Worm (Caenorhabditis elegans) whole organism, midembryonic: ENCODE results near the gene gly-20.

Experiments used
- T22C8.4 ChIP-seq: fragments of 200-800 bp; sonication (Bioruptor generic); IDR thresholded peaks from 2 replicates; pipeline ENCODE4 v1.3.6; 2022; ENCODE audit warnings: missing genetic modification characterization, missing compliant biosample characterization
- cog-1 ChIP-seq: sonication (generic microtip); optimal IDR thresholded peaks from 2 replicates; lab custom pipeline; 2016; ENCODE audit warnings: missing genetic modification characterization, missing compliant biosample characterization
- flt-1 ChIP-seq: fragments of 200-800 bp; sonication (Bioruptor generic); IDR thresholded peaks from 2 replicates; pipeline ENCODE4 v1.3.6; 2022; ENCODE audit warnings: missing genetic modification characterization, missing compliant biosample characterization
- klf-2 ChIP-seq: fragments of 200-800 bp; sonication (Bioruptor generic); conservative IDR thresholded peaks from 2 replicates; pipeline ENCODE4 v1.3.6; 2022; ENCODE audit warnings: missing genetic modification reagents, missing genetic modification characterization, missing compliant biosample characterization
- med-1 ChIP-seq: sonication (generic microtip); optimal IDR thresholded peaks from 2 replicates; lab custom pipeline; 2017; ENCODE audit warnings: missing genetic modification characterization, mild to moderate bottlenecking, missing compliant biosample characterization, antibody characterized with exemption, missing genetic modification reagents; ENCODE audit not compliant: insufficient read depth
- ref-1 ChIP-seq: fragments of 200-800 bp; sonication (Bioruptor generic); conservative IDR thresholded peaks from 2 replicates; pipeline ENCODE4 v1.3.6; 2022; ENCODE audit warnings: missing genetic modification reagents, missing genetic modification characterization, missing compliant biosample characterization
- tab-1 ChIP-seq: fragments of 200-800 bp; sonication (Bioruptor generic); IDR thresholded peaks from 2 replicates; pipeline ENCODE4 v1.3.6; 2022; ENCODE audit warnings: missing genetic modification characterization, missing compliant biosample characterization
- ztf-23 ChIP-seq: fragments of 200-800 bp; sonication (Bioruptor generic); IDR thresholded peaks from 2 replicates; pipeline ENCODE4 v1.3.6; 2022; ENCODE audit warnings: missing genetic modification reagents, missing genetic modification characterization, missing compliant biosample characterization
- ztf-29 ChIP-seq: fragments of 200-800 bp; sonication (Bioruptor generic); IDR thresholded peaks from 2 replicates; pipeline ENCODE4 v1.3.6; 2022; ENCODE audit warnings: missing genetic modification reagents, missing genetic modification characterization, missing compliant biosample characterization

gly-20 gene

ce11 chrV:11302698-11303097 lies 20.3 kb downstream of the gly-20 start, which contains the start of gene srh-46:
TSS of gene srh-46 (minus strand) at chrV:11302886.
- TF ChIP-seq T22C8.4 (GFP tag; lab: Robert Waterston, UW) = no peak
- TF ChIP-seq ztf-29 (GFP tag; lab: Robert Waterston, UW) = no peak
- TF ChIP-seq cog-1 (tag; lab: Kevin White, UChicago) = no peak
- no peak for TF ChIP-seq ref-1 (GFP tag; lab: Robert Waterston, UW)
- TF ChIP-seq ztf-23 (GFP tag; lab: Robert Waterston, UW) = no peak
- TF ChIP-seq klf-2 (GFP tag; lab: Robert Waterston, UW) = no peak
- no peak for TF ChIP-seq tab-1 (GFP tag; lab: Robert Waterston, UW)
- no peak for TF ChIP-seq flt-1 (GFP tag; lab: Robert Waterston, UW)
- no peak for TF ChIP-seq med-1 (GFP tag; lab: Kevin White, UChicago)

- TF ChIP-seq flt-1 (GFP tag; lab: Robert Waterston, UW) (no peak), ztf-29 (GFP tag; lab: Robert Waterston, UW) (no peak), tab-1 (GFP tag; lab: Robert Waterston, UW) (no peak), klf-2 (GFP tag; lab: Robert Waterston, UW) (no peak), cog-1 (tag; lab: Kevin White, UChicago) (no peak), med-1 (GFP tag; lab: Kevin White, UChicago) (no peak), ztf-23 (GFP tag; lab: Robert Waterston, UW) (no peak), ref-1 (GFP tag; lab: Robert Waterston, UW) (no peak), T22C8.4 (GFP tag; lab: Robert Waterston, UW) (no peak)
These were observed 21.8 kb downstream of the gly-20 start for ce11 chrV:11304200-11304599.

- no peak for TF ChIP-seq flt-1 (GFP tag; lab: Robert Waterston, UW)
- TF ChIP-seq ztf-23 (GFP tag; lab: Robert Waterston, UW) = no peak
- TF ChIP-seq klf-2 (GFP tag; lab: Robert Waterston, UW) = no peak
- TF ChIP-seq cog-1 (tag; lab: Kevin White, UChicago) = no peak
- TF ChIP-seq ztf-29 (GFP tag; lab: Robert Waterston, UW) = no peak
These were observed 22.5 kb downstream of the gly-20 start, which contains the start of gene srh-45 for ce11 chrV:11304879-11305278. TSS of gene srh-45 (minus strand) at chrV:11304979.

- no peak for TF ChIP-seq flt-1 (GFP tag; lab: Robert Waterston, UW)
- no peak for TF ChIP-seq ref-1 (GFP tag; lab: Robert Waterston, UW)
- no peak for TF ChIP-seq cog-1 (tag; lab: Kevin White, UChicago)
- no peak for TF ChIP-seq T22C8.4 (GFP tag; lab: Robert Waterston, UW)
- TF ChIP-seq klf-2 (GFP tag; lab: Robert Waterston, UW) = no peak
- TF ChIP-seq med-1 (GFP tag; lab: Kevin White, UChicago) = no peak
- no peak for TF ChIP-seq ztf-23 (GFP tag; lab: Robert Waterston, UW)
- TF ChIP-seq tab-1 (GFP tag; lab: Robert Waterston, UW) = no peak
- TF ChIP-seq ztf-29 (GFP tag; lab: Robert Waterston, UW) = no peak
These were observed 25.4 kb downstream of the gly-20 start for ce11 chrV:11307781-11308180.

- TF ChIP-seq ztf-23 (GFP tag; lab: Robert Waterston, UW) (no peak), tab-1 (GFP tag; lab: Robert Waterston, UW) (no peak), klf-2 (GFP tag; lab: Robert Waterston, UW) (no peak), flt-1 (GFP tag; lab: Robert Waterston, UW) (no peak), ztf-29 (GFP tag; lab: Robert Waterston, UW) (no peak), med-1 (GFP tag; lab: Kevin White, UChicago) (no peak)
These were observed 26.0 kb downstream of the gly-20 start, which contains the start of gene snf-11 for ce11 chrV:11308346-11308745. TSS of gene snf-11 (minus strand) at chrV:11308446.

ce11 chrV:11308915-11309314 lies 26.5 kb downstream of the gly-20 start:
- TF ChIP-seq med-1 (GFP tag; lab: Kevin White, UChicago) = no peak
- no peak for TF ChIP-seq cog-1 (tag; lab: Kevin White, UChicago)
- no peak for TF ChIP-seq ztf-23 (GFP tag; lab: Robert Waterston, UW)
- TF ChIP-seq ztf-29 (GFP tag; lab: Robert Waterston, UW) = no peak
- no peak for TF ChIP-seq tab-1 (GFP tag; lab: Robert Waterston, UW)
- no peak for TF ChIP-seq ref-1 (GFP tag; lab: Robert Waterston, UW)
- TF ChIP-seq klf-2 (GFP tag; lab: Robert Waterston, UW) = no peak
- no peak for TF ChIP-seq T22C8.4 (GFP tag; lab: Robert Waterston, UW)
- no peak for TF ChIP-seq flt-1 (GFP tag; lab: Robert Waterston, UW)

- TF ChIP-seq flt-1 (GFP tag; lab: Robert Waterston, UW) (no peak), T22C8.4 (GFP tag; lab: Robert Waterston, UW) (no peak), ztf-29 (GFP tag; lab: Robert Waterston, UW) (no peak)
These were observed 28.7 kb downstream of the gly-20 start, which contains the start of gene T03F7.7 for ce11 chrV:11311013-11311472. TSS of gene T03F7.7 (plus strand) at chrV:11311422.

- TF ChIP-seq T22C8.4 (GFP tag; lab: Robert Waterston, UW) (no peak), tab-1 (GFP tag; lab: Robert Waterston, UW) (no peak), cog-1 (tag; lab: Kevin White, UChicago) (no peak), ztf-23 (GFP tag; lab: Robert Waterston, UW) (no peak)
These were observed 30.5 kb downstream of the gly-20 start for ce11 chrV:11312904-11313303.

- TF ChIP-seq klf-2 (GFP tag; lab: Robert Waterston, UW) (peak; percentile 100), flt-1 (GFP tag; lab: Robert Waterston, UW) (peak; percentile 99), ref-1 (GFP tag; lab: Robert Waterston, UW) (peak; percentile 99), T22C8.4 (GFP tag; lab: Robert Waterston, UW) (peak; percentile 99), cog-1 (tag; lab: Kevin White, UChicago) (peak; percentile 98), med-1 (GFP tag; lab: Kevin White, UChicago) (peak; percentile 96), ztf-23 (GFP tag; lab: Robert Waterston, UW) (peak; percentile 99), ztf-29 (GFP tag; lab: Robert Waterston, UW) (peak; percentile 100), tab-1 (GFP tag; lab: Robert Waterston, UW) (peak; percentile 100)
These were observed 31.9 kb downstream of the gly-20 start for ce11 chrV:11314025-11314880.
